Worm (Caenorhabditis elegans): ENCODE measurements around the gene hmt-1.

Gene hmt-1

DNA sequence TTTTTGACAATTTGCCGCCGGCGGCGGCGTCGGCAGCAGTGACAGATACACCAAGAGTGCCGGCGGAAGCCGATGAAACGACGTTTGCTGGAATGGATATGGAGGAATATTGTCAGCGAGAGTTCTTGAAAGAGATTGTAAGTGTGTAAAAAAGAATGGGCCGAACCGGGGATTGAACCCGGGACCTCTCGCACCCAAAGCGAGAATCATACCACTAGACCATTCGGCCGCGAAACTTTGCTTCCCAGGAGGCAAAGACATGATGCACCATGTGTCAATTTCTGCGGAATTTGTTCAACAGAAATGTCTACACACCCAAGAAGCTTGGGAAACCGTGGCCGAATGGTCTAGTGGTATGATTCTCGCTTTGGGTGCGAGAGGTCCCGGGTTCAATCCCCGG is 33.1 kb downstream of the hmt-1 start (continued):
- no peak for TF ChIP-seq nhr-12 (tag; optimal IDR thresholded peaks at IDR 0.05)
- TF ChIP-seq elt-3 (tag; optimal IDR thresholded peaks at IDR 0.05), result peak in 3 of 6 experiments; percentile 4 to 76 (median 5)
- peak; percentile 89 for TF ChIP-seq jun-1 (tag; optimal IDR thresholded peaks at IDR 0.05)
- peak; percentile 69 for TF ChIP-seq unc-98 (GFP tag; IDR thresholded peaks at IDR 0.05)
- TF ChIP-seq C16A3.4 (tag; optimal IDR thresholded peaks at IDR 0.05), result peak; percentile 81
- TF ChIP-seq lin-13 (GFP tag; optimal IDR thresholded peaks at IDR 0.05), result peak; percentile 71
- TF ChIP-seq nhr-20 (tag; optimal IDR thresholded peaks at IDR 0.05), result peak; percentile 79
- TF ChIP-seq ztf-11 (tag; optimal IDR thresholded peaks at IDR 0.05), result peak in 1 of 2 experiments; percentile 57
- TF ChIP-seq nhr-76 (tag; optimal IDR thresholded peaks at IDR 0.05), result no peak
- TF ChIP-seq efl-1 (optimal IDR thresholded peaks at IDR 0.05), result peak; percentile 63 to 82
- TF ChIP-seq efl-1 (GFP tag; optimal IDR thresholded peaks at IDR 0.05 in 1 of 2), result peak; percentile 75 to 98
- peak; percentile 90 for TF ChIP-seq nhr-71 (tag; optimal IDR thresholded peaks at IDR 0.05)
- peak; percentile 81 for TF ChIP-seq lin-39 (tag; optimal IDR thresholded peaks at IDR 0.05)
- peak; percentile 47 for TF ChIP-seq elt-2 (tag; optimal IDR thresholded peaks at IDR 0.05)
- peak; percentile 39 for TF ChIP-seq aha-1 (tag; optimal IDR thresholded peaks at IDR 0.05)
- TF ChIP-seq pqm-1 (tag; optimal IDR thresholded peaks at IDR 0.05), result no peak
- TF ChIP-seq lsy-2 (tag; optimal IDR thresholded peaks at IDR 0.05), result peak; percentile 75 to 84
- peak; percentile 84 for TF ChIP-seq sup-37 (GFP tag; optimal IDR thresholded peaks at IDR 0.05)
- peak; percentile 66 for TF ChIP-seq isw-1 (GFP tag; IDR thresholded peaks at IDR 0.05)
- TF ChIP-seq mdl-1 (tag; optimal IDR thresholded peaks at IDR 0.05), result peak in 1 of 2 experiments; percentile 80
- TF ChIP-seq xbp-1 (tag; optimal IDR thresholded peaks at IDR 0.05), result peak; percentile 75
- peak; percentile 59 for TF ChIP-seq ceh-8 (GFP tag; optimal IDR thresholded peaks at IDR 0.05)
- peak; percentile 90 for TF ChIP-seq nhr-85 (tag)
- TF ChIP-seq nhr-84 (tag; optimal IDR thresholded peaks at IDR 0.05), result no peak
- TF ChIP-seq swsn-7 (tag; optimal IDR thresholded peaks at IDR 0.05), result peak; percentile 83
- peak; percentile 65 to 86 for TF ChIP-seq lin-35 (GFP tag; optimal IDR thresholded peaks at IDR 0.05)
- no peak for TF ChIP-seq nhr-237 (tag; optimal IDR thresholded peaks at IDR 0.05)
- no peak for TF ChIP-seq hlh-4 (tag; optimal IDR thresholded peaks at IDR 0.05)
- TF ChIP-seq dpl-1 (GFP tag; optimal IDR thresholded peaks at IDR 0.05), result peak; percentile 58 to 78 (median 77)
- no peak for TF ChIP-seq unc-62 (GFP tag; optimal IDR thresholded peaks at IDR 0.05)
- peak; percentile 93 for TF ChIP-seq nhr-47 (tag; optimal IDR thresholded peaks at IDR 0.05)
- peak; percentile 19 for TF ChIP-seq ceh-63 (GFP tag; optimal IDR thresholded peaks at IDR 0.05)
- peak; percentile 93 for TF ChIP-seq nhr-19 (GFP tag; conservative IDR thresholded peaks at IDR 0.05)
- peak; percentile 50 for TF ChIP-seq sox-4 (tag; optimal IDR thresholded peaks at IDR 0.05)
- peak; percentile 95 for TF ChIP-seq dsc-1 (tag; optimal IDR thresholded peaks at IDR 0.05)
- peak; percentile 48 for TF ChIP-seq hpl-2 (GFP tag; optimal IDR thresholded peaks at IDR 0.05)
- peak; percentile 85 for TF ChIP-seq mab-9 (GFP tag; IDR thresholded peaks at IDR 0.05)
- TF ChIP-seq ces-1 (GFP tag; optimal IDR thresholded peaks at IDR 0.05), result no peak
- TF ChIP-seq zip-4 (GFP tag; optimal IDR thresholded peaks at IDR 0.05), result peak; percentile 68
- TF ChIP-seq ceh-82 (tag; optimal IDR thresholded peaks at IDR 0.05), result peak; percentile 45 to 68 (median 55)
- peak; percentile 53 for TF ChIP-seq fkh-4 (tag; optimal IDR thresholded peaks at IDR 0.05; ENCODE audit: borderline replicate concordance)
- TF ChIP-seq alr-1 (tag; optimal IDR thresholded peaks at IDR 0.05; ENCODE audit: borderline replicate concordance), result no peak
- TF ChIP-seq lin-14 (GFP tag; optimal IDR thresholded peaks at IDR 0.05), result no peak
- TF ChIP-seq irx-1 (tag; optimal IDR thresholded peaks at IDR 0.05), result peak; percentile 87
- TF ChIP-seq nhr-77 (tag; optimal IDR thresholded peaks at IDR 0.05), result peak; percentile 25
- peak; percentile 93 for TF ChIP-seq nhr-90 (tag; optimal IDR thresholded peaks at IDR 0.05; ENCODE audit: poor library complexity)
- no peak for TF ChIP-seq pag-3 (tag; optimal IDR thresholded peaks at IDR 0.05; ENCODE audit: borderline replicate concordance, insufficient read depth)
- TF ChIP-seq hlh-17 (GFP tag; optimal IDR thresholded peaks at IDR 0.05; ENCODE audit: borderline replicate concordance), result no peak
- TF ChIP-seq mef-2 (tag; optimal IDR thresholded peaks at IDR 0.05), result peak; percentile 49
- no peak for TF ChIP-seq sptf-1 (tag; optimal IDR thresholded peaks at IDR 0.05)
- peak; percentile 61 for TF ChIP-seq fkh-8 (tag; optimal IDR thresholded peaks at IDR 0.05)
- peak; percentile 79 for TF ChIP-seq unc-130 (tag; optimal IDR thresholded peaks at IDR 0.05)

Measured in whole organism, L1 larva.